Fruit fly (Drosophila melanogaster) whole organism, embryonic: ENCODE data around the gene Mst77F.

Experiments
- Abd-B ChIP-seq: fragments of 200-800 bp; sonication (Bioruptor generic); optimal IDR thresholded peaks from 2 replicates; lab custom pipeline; 2018; ENCODE audit warnings: missing biosample characterization, mild to moderate bottlenecking, missing genetic modification characterization, moderate library complexity
- Aef1 ChIP-seq: fragments of 200-800 bp; sonication (Bioruptor generic); IDR thresholded peaks from 3 replicates; pipeline ENCODE4 v1.3.6; 2022; ENCODE audit warnings: missing biosample characterization, missing genetic modification characterization
- Atf-2 ChIP-seq: fragments of 200-800 bp; sonication (Bioruptor generic); optimal IDR thresholded peaks from 2 replicates; lab custom pipeline; 2016; ENCODE audit warnings: missing biosample characterization, missing genetic modification characterization
- CG12391 ChIP-seq: fragments of 200-800 bp; sonication (Bioruptor generic); optimal IDR thresholded peaks from 3 replicates; lab custom pipeline; 2018; ENCODE audit warnings: missing biosample characterization, mild to moderate bottlenecking, missing genetic modification characterization, moderate library complexity
- CG12769 ChIP-seq: fragments of 200-800 bp; sonication (Bioruptor generic); optimal IDR thresholded peaks from 2 replicates; lab custom pipeline; 2019; ENCODE audit warnings: missing biosample characterization, mild to moderate bottlenecking, missing genetic modification characterization, moderate library complexity
- CG14965 ChIP-seq: fragments of 200-800 bp; sonication (Bioruptor generic); optimal IDR thresholded peaks from 2 replicates; lab custom pipeline; 2016; ENCODE audit warnings: missing biosample characterization, missing genetic modification characterization, borderline replicate concordance
- CG15269 ChIP-seq: fragments of 200-800 bp; sonication (Bioruptor generic); optimal IDR thresholded peaks from 2 replicates; lab custom pipeline; 2018; ENCODE audit warnings: missing biosample characterization, mild to moderate bottlenecking, missing genetic modification characterization, moderate library complexity
- CG1529 ChIP-seq: fragments of 200-800 bp; sonication (Bioruptor generic); optimal IDR thresholded peaks from 3 replicates; lab custom pipeline; 2018; ENCODE audit warnings: missing biosample characterization, missing genetic modification characterization
- CG1602 ChIP-seq: fragments of 200-800 bp; sonication (Bioruptor generic); optimal IDR thresholded peaks from 3 replicates; lab custom pipeline; 2016; ENCODE audit warnings: missing biosample characterization, missing genetic modification characterization
- CG17802 ChIP-seq: fragments of 200-800 bp; sonication (Bioruptor generic); optimal IDR thresholded peaks from 2 replicates; lab custom pipeline; 2018; ENCODE audit warnings: missing biosample characterization, mild to moderate bottlenecking, missing genetic modification characterization, moderate library complexity
- CG17829 ChIP-seq: fragments of 200-800 bp; optimal IDR thresholded peaks from 2 replicates; lab custom pipeline; 2019; ENCODE audit warnings: missing biosample characterization, mild to moderate bottlenecking, missing genetic modification characterization, moderate library complexity
- CG1832 ChIP-seq: fragments of 200-800 bp; sonication (Bioruptor generic); optimal IDR thresholded peaks from 2 replicates; lab custom pipeline; 2017; ENCODE audit warnings: missing biosample characterization, mild to moderate bottlenecking, missing genetic modification characterization, inconsistent platforms
- CG18764 ChIP-seq: fragments of 200-800 bp; sonication (Bioruptor generic); optimal IDR thresholded peaks from 3 replicates; lab custom pipeline; 2016; ENCODE audit warnings: missing biosample characterization, missing genetic modification characterization
- CG31388 ChIP-seq: fragments of 200-800 bp; sonication (Bioruptor generic); optimal IDR thresholded peaks from 2 replicates; lab custom pipeline; 2016; ENCODE audit warnings: missing biosample characterization, missing genetic modification characterization
- CG3281 ChIP-seq: fragments of 200-800 bp; sonication (Bioruptor generic); optimal IDR thresholded peaks from 3 replicates; lab custom pipeline; 2017; ENCODE audit warnings: missing biosample characterization, mild to moderate bottlenecking, missing genetic modification characterization
- CG3726 ChIP-seq: fragments of 200-800 bp; sonication (Bioruptor generic); IDR thresholded peaks from 3 replicates; pipeline ENCODE4, ENCODE4 v1.3.6; 2022; ENCODE audit warnings: missing biosample characterization, missing genetic modification characterization
- CG3847 ChIP-seq: fragments of 200-800 bp; sonication (Bioruptor generic); IDR thresholded peaks from 2 replicates; pipeline ENCODE4 v1.3.6; 2022; ENCODE audit warnings: missing biosample characterization, missing genetic modification characterization
- CG6272 ChIP-seq: fragments of 200-800 bp; sonication (Bioruptor generic); IDR thresholded peaks from 2 replicates; pipeline ENCODE4 v1.3.6; 2022; ENCODE audit warnings: missing biosample characterization, missing genetic modification characterization
- CG6654 ChIP-seq: fragments of 200-800 bp; sonication (Bioruptor generic); optimal IDR thresholded peaks from 2 replicates; lab custom pipeline; 2017; ENCODE audit warnings: missing biosample characterization, mild to moderate bottlenecking, missing genetic modification characterization
- CG6683 ChIP-seq: fragments of 200-800 bp; sonication (Bioruptor generic); optimal IDR thresholded peaks from 2 replicates; lab custom pipeline; 2017; ENCODE audit warnings: missing biosample characterization, mild to moderate bottlenecking, missing genetic modification characterization, missing genetic modification reagents
- CG6765 ChIP-seq: fragments of 200-800 bp; sonication (Bioruptor generic); optimal IDR thresholded peaks from 3 replicates; lab custom pipeline; 2017; ENCODE audit warnings: missing biosample characterization, mild to moderate bottlenecking, missing genetic modification characterization
- CG7357 ChIP-seq: fragments of 200-800 bp; sonication (Bioruptor generic); IDR thresholded peaks from 3 replicates; pipeline ENCODE4 v1.3.6; 2022; ENCODE audit warnings: missing biosample characterization, missing genetic modification characterization
- CG8924 ChIP-seq: fragments of 200-800 bp; optimal IDR thresholded peaks from 3 replicates; lab custom pipeline; 2019; ENCODE audit warnings: missing biosample characterization, mild to moderate bottlenecking, missing genetic modification characterization, moderate library complexity
- CG9609 ChIP-seq: fragments of 200-800 bp; sonication (Bioruptor generic); optimal IDR thresholded peaks from 3 replicates; lab custom pipeline; 2016; ENCODE audit warnings: missing biosample characterization, missing genetic modification characterization
- CoRest ChIP-seq: fragments of 200-800 bp; sonication (Bioruptor generic); optimal IDR thresholded peaks from 3 replicates; lab custom pipeline; 2018; ENCODE audit warnings: missing biosample characterization, mild to moderate bottlenecking, missing genetic modification characterization, moderate library complexity
- D19A ChIP-seq: fragments of 200-800 bp; optimal IDR thresholded peaks from 3 replicates; lab custom pipeline; 2019; ENCODE audit warnings: missing biosample characterization, mild to moderate bottlenecking, missing genetic modification characterization, moderate library complexity
- Elba2 ChIP-seq: fragments of 200-800 bp; sonication (Bioruptor generic); optimal IDR thresholded peaks from 3 replicates; lab custom pipeline; 2016; ENCODE audit warnings: missing biosample characterization, missing genetic modification characterization
- Ets65A ChIP-seq: fragments of 200-800 bp; sonication (Bioruptor generic); peaks from one replicate; lab custom pipeline; 2016; ENCODE audit warnings: missing biosample characterization, missing genetic modification characterization
- HLH4C ChIP-seq: fragments of 200-800 bp; sonication (Bioruptor generic); IDR thresholded peaks from 3 replicates; pipeline ENCODE4 v1.3.6; 2022; ENCODE audit warnings: missing biosample characterization, missing genetic modification characterization; ENCODE audit not compliant: partially characterized antibody
- Nf-YB ChIP-seq: fragments of 200-800 bp; sonication (Bioruptor generic); optimal IDR thresholded peaks from 3 replicates; lab custom pipeline; 2019; ENCODE audit warnings: missing biosample characterization, mild to moderate bottlenecking, missing genetic modification characterization, moderate library complexity
- bcd ChIP-seq: fragments of 200-800 bp; sonication (Bioruptor generic); optimal IDR thresholded peaks from 2 replicates; lab custom pipeline; 2017; ENCODE audit warnings: missing biosample characterization, mild to moderate bottlenecking, missing genetic modification characterization
- bsh ChIP-seq, 2 experiments: fragments of 200-800 bp; sonication (Bioruptor generic); optimal IDR thresholded peaks; 2 replicates each; lab custom pipeline; 2017 to 2018; ENCODE audit warnings: mild to moderate bottlenecking in 2 of 2, missing biosample characterization in 2 of 2, missing genetic modification characterization in 2 of 2, moderate library complexity in 1 of 2
- cato ChIP-seq: fragments of 200-800 bp; sonication (Bioruptor generic); optimal IDR thresholded peaks from 2 replicates; lab custom pipeline; 2016; ENCODE audit warnings: missing biosample characterization, missing genetic modification characterization, borderline replicate concordance
- ewg ChIP-seq: fragments of 200-800 bp; sonication (Bioruptor generic); optimal IDR thresholded peaks from 3 replicates; lab custom pipeline; 2017; ENCODE audit warnings: mild to moderate bottlenecking, missing biosample characterization, missing genetic modification reagents, missing genetic modification characterization
- fd3F ChIP-seq: fragments of 200-800 bp; sonication (Bioruptor generic); optimal IDR thresholded peaks from 2 replicates; lab custom pipeline; 2018; ENCODE audit warnings: missing biosample characterization, mild to moderate bottlenecking, missing genetic modification characterization, moderate library complexity
- gcm ChIP-seq: fragments of 200-800 bp; sonication (Bioruptor generic); optimal IDR thresholded peaks from 2 replicates; lab custom pipeline; 2019; ENCODE audit warnings: missing biosample characterization, mild to moderate bottlenecking, missing genetic modification characterization, moderate library complexity
- gem ChIP-seq: fragments of 200-800 bp; sonication (Bioruptor generic); optimal IDR thresholded peaks from 2 replicates; lab custom pipeline; 2019; ENCODE audit warnings: missing biosample characterization, mild to moderate bottlenecking, missing genetic modification characterization, moderate library complexity
- gsb-n ChIP-seq: fragments of 200-800 bp; sonication (Bioruptor generic); optimal IDR thresholded peaks from 3 replicates; lab custom pipeline; 2018; ENCODE audit warnings: missing biosample characterization, mild to moderate bottlenecking, missing genetic modification characterization
- her ChIP-seq: fragments of 200-800 bp; sonication (Bioruptor generic); optimal IDR thresholded peaks from 2 replicates; lab custom pipeline; 2016; ENCODE audit warnings: missing biosample characterization, missing genetic modification characterization
- mirr ChIP-seq: fragments of 200-800 bp; sonication (Bioruptor generic); optimal IDR thresholded peaks from 3 replicates; lab custom pipeline; 2018; ENCODE audit warnings: missing biosample characterization, mild to moderate bottlenecking, missing genetic modification characterization
- nau ChIP-seq: fragments of 200-800 bp; sonication (Bioruptor generic); optimal IDR thresholded peaks from 3 replicates; lab custom pipeline; 2017; ENCODE audit warnings: missing biosample characterization, mild to moderate bottlenecking, missing genetic modification characterization, missing genetic modification reagents
- nom ChIP-seq: fragments of 200-800 bp; sonication (Bioruptor generic); optimal IDR thresholded peaks from 2 replicates; lab custom pipeline; 2017; ENCODE audit warnings: missing biosample characterization, missing genetic modification characterization, mild to moderate bottlenecking, moderate library complexity, missing genetic modification reagents
- rib ChIP-seq: fragments of 200-800 bp; sonication (Bioruptor generic); IDR thresholded peaks from 2 replicates; pipeline ENCODE4 v1.3.6; 2022; ENCODE audit warnings: missing biosample characterization, missing genetic modification characterization
- sna ChIP-seq: fragments of 200-800 bp; sonication (Bioruptor generic); IDR thresholded peaks from 2 replicates; pipeline ENCODE4 v1.3.6; 2022; ENCODE audit warnings: missing biosample characterization, missing genetic modification characterization; ENCODE audit not compliant: partially characterized antibody
- tio ChIP-seq: fragments of 200-800 bp; sonication (Bioruptor generic); optimal IDR thresholded peaks from 2 replicates; lab custom pipeline; 2017; ENCODE audit warnings: missing biosample characterization, missing genetic modification characterization, inconsistent platforms
- toy ChIP-seq: fragments of 200-800 bp; sonication (Bioruptor generic); IDR thresholded peaks from 2 replicates; pipeline ENCODE4 v1.3.6; 2022; ENCODE audit warnings: missing biosample characterization, missing genetic modification characterization
- twi ChIP-seq: fragments of 200-800 bp; optimal IDR thresholded peaks from 2 replicates; lab custom pipeline; 2019; ENCODE audit warnings: missing biosample characterization, mild to moderate bottlenecking, missing genetic modification characterization, moderate library complexity
- unc-4 ChIP-seq: fragments of 200-800 bp; sonication (Bioruptor generic); IDR thresholded peaks from 2 replicates; pipeline ENCODE4 v1.3.6; 2022; ENCODE audit warnings: missing biosample characterization, missing genetic modification characterization; ENCODE audit not compliant: partially characterized antibody

The Mst77F gene

DNA sequence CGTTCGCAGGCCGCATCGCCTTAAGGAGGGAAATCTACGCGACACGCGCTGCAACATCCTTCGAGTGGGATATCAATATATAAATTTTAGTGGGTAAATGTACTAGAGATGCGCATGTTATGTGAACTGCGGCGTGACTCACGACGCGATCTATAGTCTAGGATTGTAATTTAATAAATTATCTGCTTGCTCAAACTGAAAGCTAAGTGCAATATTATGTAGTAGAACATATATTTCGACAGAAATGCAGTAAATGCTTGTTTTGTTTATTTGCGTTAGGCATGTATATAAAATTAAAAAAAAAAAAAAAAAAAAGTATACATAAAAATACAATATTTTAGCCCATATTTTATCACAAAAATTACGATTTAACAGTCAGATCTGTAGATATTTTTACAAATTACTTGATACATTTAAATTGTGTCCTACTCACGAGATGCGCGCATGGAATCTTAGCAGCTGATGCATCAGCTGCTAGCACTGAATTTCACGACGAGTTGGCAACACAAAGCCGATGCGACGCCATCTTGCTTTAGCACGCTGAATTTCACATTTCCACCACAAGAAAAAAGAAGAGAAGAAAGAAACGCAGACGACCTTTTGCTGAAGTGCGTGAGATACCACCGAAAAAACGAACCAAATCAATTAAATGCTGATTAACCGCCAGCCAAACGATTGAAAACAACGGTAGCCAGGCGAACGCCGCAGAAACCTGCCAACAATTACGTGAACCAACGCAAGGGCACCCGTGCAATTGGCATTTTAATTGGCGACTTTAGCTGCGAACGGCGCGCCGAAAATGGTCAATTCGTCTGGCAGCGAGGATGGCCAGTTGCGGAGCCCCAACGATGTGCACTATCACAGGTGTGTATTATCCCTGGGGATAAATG is 46.6 kb downstream of the Mst77F start, which contains the start of the genes CG4042 and Pitslre (continued):
- TF ChIP-seq Nf-YB (GFP tag; lab: Kevin White, UChicago) = no peak
- TF ChIP-seq bsh (GFP tag; optimal IDR thresholded peaks at IDR 0.05; lab: Kevin White, UChicago) = peak in 1 of 2 experiments; percentile 5
- TF ChIP-seq CG12391 = peak; percentile 38
- no peak; the same call in 1 of the 2 replicates for TF ChIP-seq CG6272
- TF ChIP-seq CoRest (tag; lab: Kevin White, UChicago) = peak; percentile 26
- TF ChIP-seq rib (GFP tag; lab: Robert Waterston, UW) = no peak
- TF ChIP-seq CG3281 (GFP tag; lab: Kevin White, UChicago) = no peak
- no peak for TF ChIP-seq fd3F (GFP tag; lab: Kevin White, UChicago)
- TF ChIP-seq CG18764 = peak; percentile 54
- peak; percentile 40 for TF ChIP-seq bcd
- TF ChIP-seq cato = peak; percentile 51
- TF ChIP-seq Atf-2 = no peak
- peak; percentile 57; the same call in 2 of the 3 replicates for TF ChIP-seq HLH4C (GFP tag; lab: Robert Waterston, UW)
- no peak for TF ChIP-seq mirr (GFP tag; lab: Kevin White, UChicago)
- no peak for TF ChIP-seq CG9609 (GFP tag; lab: Kevin White, UChicago)
- TF ChIP-seq CG17802 (tag; lab: Kevin White, UChicago) = no peak
- no peak for TF ChIP-seq CG3726 (GFP tag; lab: Robert Waterston, UW)
- peak; percentile 83 for TF ChIP-seq Ets65A (GFP tag; lab: Kevin White, UChicago)
- no peak for TF ChIP-seq Elba2 (GFP tag; lab: Kevin White, UChicago)
- no peak for TF ChIP-seq CG8924 (tag; lab: Kevin White, UChicago)
- TF ChIP-seq CG1529 (GFP tag; lab: Kevin White, UChicago) = no peak
- peak; percentile 73 for TF ChIP-seq unc-4 (GFP tag; lab: Robert Waterston, UW)
- TF ChIP-seq Aef1 (GFP tag; lab: Robert Waterston, UW) = 0 out of 3 replicates have a peak, but pooled peaks have one; percentile 22
- no peak for TF ChIP-seq gsb-n
- TF ChIP-seq gcm = no peak
- peak; percentile 33 for TF ChIP-seq CG3847
- no peak for TF ChIP-seq CG12769 (tag; lab: Kevin White, UChicago)
- no peak for TF ChIP-seq nom (GFP tag; lab: Kevin White, UChicago)
- TF ChIP-seq CG17829 (tag; lab: Kevin White, UChicago) = peak; percentile 31
- peak; percentile 34 for TF ChIP-seq CG15269 (tag; lab: Kevin White, UChicago)
- no peak for TF ChIP-seq CG7357 (GFP tag; lab: Robert Waterston, UW)
- no peak for TF ChIP-seq CG6654
- no peak for TF ChIP-seq CG1832
- TF ChIP-seq nau (GFP tag; lab: Kevin White, UChicago) = no peak
- TF ChIP-seq CG14965 (GFP tag; lab: Kevin White, UChicago) = no peak
- no peak for TF ChIP-seq CG6765
- TF ChIP-seq her = no peak
- peak; percentile 57 for TF ChIP-seq gem (tag; lab: Kevin White, UChicago)
- no peak for TF ChIP-seq Abd-B (GFP tag; lab: Kevin White, UChicago)
- no peak for TF ChIP-seq twi (tag; lab: Kevin White, UChicago)
- peak; percentile 69; the same call in 1 of the 2 replicates for TF ChIP-seq sna
- TF ChIP-seq D19A (tag; lab: Kevin White, UChicago) = peak; percentile 37
- peak; percentile 40 for TF ChIP-seq ewg (GFP tag; lab: Kevin White, UChicago)
- TF ChIP-seq CG1602 (GFP tag; lab: Kevin White, UChicago) = peak; percentile 47
- TF ChIP-seq toy (GFP tag; lab: Robert Waterston, UW) = no peak
- TF ChIP-seq CG6683 (GFP tag; lab: Kevin White, UChicago) = no peak
- TF ChIP-seq tio (GFP tag; lab: Kevin White, UChicago) = peak; percentile 58
- TF ChIP-seq CG31388 = no peak
